Fruit fly (Drosophila melanogaster): ENCODE results near the gene CG10163.

Gene CG10163

DNA sequence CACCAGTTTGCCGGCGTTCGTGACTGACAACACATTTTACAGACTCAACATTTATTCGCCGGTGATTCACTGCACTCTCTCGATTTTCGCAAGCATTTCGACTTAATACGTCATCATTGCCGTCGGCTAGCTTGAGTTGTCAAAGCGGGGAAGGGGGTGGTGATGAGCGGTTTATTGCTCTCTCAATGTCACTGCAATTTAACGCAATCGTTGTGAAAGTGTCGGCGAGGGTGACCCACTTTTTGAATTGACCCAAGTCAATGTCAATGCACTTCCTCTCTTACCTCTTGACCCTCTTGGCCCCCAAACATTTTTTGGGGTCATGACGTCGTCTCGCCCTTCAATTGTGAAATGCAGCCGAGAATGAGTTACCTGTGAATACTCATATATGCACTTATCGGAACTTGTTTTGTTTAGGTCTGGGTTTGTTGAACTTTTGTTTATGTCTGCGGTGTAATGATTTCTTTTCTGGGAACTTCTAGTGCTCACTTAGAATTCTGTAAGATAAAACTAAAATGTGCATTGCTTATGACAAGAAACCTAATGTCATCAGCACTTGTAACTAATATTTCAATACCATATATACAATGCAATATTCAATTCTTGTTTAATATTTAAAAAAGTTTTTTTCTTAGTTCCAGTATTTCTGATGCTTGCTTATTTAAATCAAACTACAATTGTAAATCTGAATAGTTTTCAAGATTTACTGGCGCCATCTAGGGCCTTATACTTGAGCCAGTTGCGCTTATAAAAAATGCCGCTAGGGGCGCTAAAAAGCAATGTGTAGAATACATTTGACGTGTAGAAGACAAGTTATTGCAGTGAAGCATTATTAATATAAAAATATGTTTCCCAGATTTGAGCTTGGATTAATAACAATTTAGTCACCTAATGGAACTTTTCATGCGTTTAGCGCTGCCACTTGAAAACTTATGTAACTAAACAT, 5.6 kb upstream of the CG10163 start (continued):
- TF ChIP-seq CG3838 (GFP tag; optimal IDR thresholded peaks at IDR 0.05) (no peak), CG17385 (GFP tag; optimal IDR thresholded peaks at IDR 0.05) (no peak), CG7963 (GFP tag; IDR thresholded peaks at IDR 0.05; ENCODE audit: partially characterized antibody) (peak; percentile 50; the same call in 1 of the 3 replicates), ac (GFP tag; optimal IDR thresholded peaks at IDR 0.05) (no peak), CG10431 (GFP tag; optimal IDR thresholded peaks at IDR 0.05) (no peak), CG6175 (GFP tag; IDR thresholded peaks at IDR 0.05) (no peak), E2f1 (GFP tag; IDR thresholded peaks at IDR 0.05) (0 out of 2 replicates have a peak, but pooled peaks have one; percentile 28), CG6683 (GFP tag; optimal IDR thresholded peaks at IDR 0.05) (no peak), CG16863 (GFP tag; optimal IDR thresholded peaks at IDR 0.05) (no peak), Fer1 (GFP tag; optimal IDR thresholded peaks at IDR 0.05) (no peak), B-H2 (GFP tag; optimal IDR thresholded peaks at IDR 0.05) (peak; percentile 14), CG17568 (GFP tag; optimal IDR thresholded peaks at IDR 0.05) (no peak), CG7786 (GFP tag; optimal IDR thresholded peaks at IDR 0.05) (no peak), zen2 (GFP tag; IDR thresholded peaks at IDR 0.05; ENCODE audit: partially characterized antibody) (no peak), CG4730 (GFP tag; IDR thresholded peaks at IDR 0.05) (peak; percentile 38), CG6765 (GFP tag; optimal IDR thresholded peaks at IDR 0.05) (no peak), Dip3 (GFP tag; optimal IDR thresholded peaks at IDR 0.05) (peak; percentile 39), CG10565 (GFP tag; optimal IDR thresholded peaks at IDR 0.05) (no peak), Mad (GFP tag; optimal IDR thresholded peaks at IDR 0.05) (peak; percentile 50), Mrtf (GFP tag; IDR thresholded peaks at IDR 0.05) (peak; percentile 68; the same call in 2 of the 3 replicates), CG10959 (GFP tag; IDR thresholded peaks at IDR 0.05) (peak; percentile 49; the same call in 1 of the 2 replicates), Hr78 (GFP tag; optimal IDR thresholded peaks at IDR 0.05) (peak in 1 of 2 experiments; percentile 80), HLH54F (GFP tag; optimal IDR thresholded peaks at IDR 0.05) (peak; percentile 27), CG6254 (GFP tag; optimal IDR thresholded peaks at IDR 0.05) (no peak), CG12942 (GFP tag; optimal IDR thresholded peaks at IDR 0.05) (peak; percentile 29), zen (tag; optimal IDR thresholded peaks at IDR 0.05) (peak; percentile 24), ind (GFP tag; optimal IDR thresholded peaks at IDR 0.05) (peak; percentile 43), CG34224 (GFP tag; IDR thresholded peaks at IDR 0.05; ENCODE audit: partially characterized antibody) (no peak), eve (GFP tag; optimal IDR thresholded peaks at IDR 0.05) (no peak), chn (GFP tag; optimal IDR thresholded peaks at IDR 0.05) (peak; percentile 8), CG3065 (GFP tag; optimal IDR thresholded peaks at IDR 0.05) (no peak), CG11093 (GFP tag; IDR thresholded peaks at IDR 0.05) (no peak), Hmr (GFP tag; optimal IDR thresholded peaks at IDR 0.05) (peak; percentile 37), klu (GFP tag; IDR thresholded peaks at IDR 0.05) (no peak), CG4820 (GFP tag; optimal IDR thresholded peaks at IDR 0.05) (no peak), CG17186 (GFP tag; optimal IDR thresholded peaks at IDR 0.05) (no peak), CG7271 (tag; optimal IDR thresholded peaks at IDR 0.05) (no peak), CG13624 (GFP tag; optimal IDR thresholded peaks at IDR 0.05) (peak; percentile 54), CG32772 (GFP tag; IDR thresholded peaks at IDR 0.05) (peak; percentile 27; the same call in 1 of the 2 replicates), stwl (tag; optimal IDR thresholded peaks at IDR 0.05) (peak; percentile 45), CG18476 (GFP tag; optimal IDR thresholded peaks at IDR 0.05) (no peak), CG16779 (GFP tag; IDR thresholded peaks at IDR 0.05) (no peak), lola (GFP tag; optimal IDR thresholded peaks at IDR 0.05) (peak in 1 of 3 experiments; percentile 17), CG4328 (GFP tag; optimal IDR thresholded peaks at IDR 0.05) (no peak), CG2129 (GFP tag; IDR thresholded peaks at IDR 0.05; ENCODE audit: partially characterized antibody) (no peak), CG9876 (GFP tag; optimal IDR thresholded peaks at IDR 0.05) (peak; percentile 55), CG6813 (GFP tag; optimal IDR thresholded peaks at IDR 0.05) (peak; percentile 29)
